Fruit fly (Drosophila melanogaster): ENCODE data around the gene CG2962.

- TF ChIP-seq CTCF (optimal IDR thresholded peaks at IDR 0.05) (no peak), CG8478 (optimal IDR thresholded peaks at IDR 0.05) (no peak)
Observed at dm6 chrX:10244763-10245162, 28.3 kb upstream of the CG2962 start.

Measured in S2 (cell line).